Worm (Caenorhabditis elegans): ENCODE data around the gene Y4C6B.1.

DNA sequence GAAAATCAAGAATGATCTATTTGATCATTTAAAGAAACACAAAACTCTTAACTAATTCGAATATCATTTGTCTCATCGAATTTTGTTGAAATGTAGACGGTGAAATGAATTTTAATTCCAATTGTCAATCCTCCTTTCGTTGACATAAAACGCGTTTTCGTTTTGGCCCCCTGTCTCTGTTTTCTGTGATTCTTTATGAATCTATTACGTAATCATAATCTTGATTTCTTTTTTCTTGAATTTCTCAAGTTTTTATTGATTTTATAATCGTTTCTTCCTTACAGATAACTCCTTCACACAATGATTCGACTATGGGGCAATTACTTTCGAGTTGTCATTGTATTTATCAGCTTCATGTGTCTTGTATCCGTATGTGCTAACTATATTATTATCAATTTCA lies 22.1 kb upstream of the Y4C6B.1 start, which contains the start of gene Y4C6B.3:
- TF ChIP-seq F49E8.2 (tag; optimal IDR thresholded peaks at IDR 0.05; ENCODE audit: borderline replicate concordance), result no peak
- TF ChIP-seq pha-4 (GFP tag; IDR thresholded peaks at IDR 0.05), result no peak
- TF ChIP-seq pha-4 (tag; optimal IDR thresholded peaks at IDR 0.05), result no peak
- no peak for TF ChIP-seq ztf-7 (tag; optimal IDR thresholded peaks at IDR 0.05)
- TF ChIP-seq nhr-237 (tag; optimal IDR thresholded peaks at IDR 0.05), result no peak
- no peak for TF ChIP-seq F10B5.3 (tag; optimal IDR thresholded peaks at IDR 0.05)
- TF ChIP-seq nhr-11 (tag; optimal IDR thresholded peaks at IDR 0.05), result no peak
- no peak for TF ChIP-seq mxl-2 (GFP tag; conservative IDR thresholded peaks at IDR 0.05)
- TF ChIP-seq lsy-2 (tag; optimal IDR thresholded peaks at IDR 0.05), result no peak
- no peak for TF ChIP-seq lin-13 (GFP tag; optimal IDR thresholded peaks at IDR 0.05)
- TF ChIP-seq nhr-76 (tag; optimal IDR thresholded peaks at IDR 0.05), result no peak
- no peak for TF ChIP-seq ceh-32 (tag; optimal IDR thresholded peaks at IDR 0.05; ENCODE audit: poor library complexity)
